Worm (Caenorhabditis elegans): ENCODE measurements around the gene dnj-9.

DNA sequence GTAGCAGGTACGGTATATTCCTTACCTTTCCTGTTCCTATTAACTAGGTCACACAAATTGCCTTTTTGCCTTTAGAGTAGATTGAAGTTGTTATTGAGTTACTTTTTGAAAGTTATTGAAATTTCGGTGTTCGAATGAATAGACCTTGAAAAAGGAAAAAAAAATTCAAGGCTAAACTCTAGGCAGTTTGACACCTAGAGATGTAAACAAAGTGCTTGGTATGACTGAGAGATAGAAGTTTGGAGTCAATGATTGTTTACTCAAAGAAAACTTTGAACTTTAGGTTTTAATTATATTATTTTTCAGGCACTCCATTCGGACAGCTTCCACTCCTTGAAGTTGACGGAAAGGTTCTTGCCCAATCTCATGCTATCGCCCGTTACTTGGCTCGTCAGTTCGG is 30.6 kb downstream of the dnj-9 start:
- TF ChIP-seq pag-3 (tag; optimal IDR thresholded peaks at IDR 0.05; ENCODE audit: borderline replicate concordance, insufficient read depth): no peak
- no peak for TF ChIP-seq snpc-4 (tag; optimal IDR thresholded peaks at IDR 0.05)
- no peak for TF ChIP-seq dpl-1 (GFP tag; optimal IDR thresholded peaks at IDR 0.05)
- TF ChIP-seq lin-15B (tag; optimal IDR thresholded peaks at IDR 0.05): no peak
- TF ChIP-seq ztf-11 (tag; optimal IDR thresholded peaks at IDR 0.05): no peak
- TF ChIP-seq elt-3 (tag; optimal IDR thresholded peaks at IDR 0.05): no peak
- TF ChIP-seq ama-1 (optimal IDR thresholded peaks at IDR 0.05): no peak
- no peak for TF ChIP-seq nhr-47 (tag; optimal IDR thresholded peaks at IDR 0.05)
- no peak for TF ChIP-seq nhr-77 (tag; optimal IDR thresholded peaks at IDR 0.05)
- no peak for TF ChIP-seq pax-3 (tag; optimal IDR thresholded peaks at IDR 0.05)
- no peak for TF ChIP-seq alr-1 (tag; optimal IDR thresholded peaks at IDR 0.05; ENCODE audit: borderline replicate concordance)

Measured in whole organism, L1 larva.